Fruit fly (Drosophila melanogaster) whole organism, larva: Measurements from ENCODE around the gene CG3505.

Source experiments
- noc ChIP-seq: fragments of 200-800 bp; sonication (Bioruptor generic); optimal IDR thresholded peaks from 3 replicates; lab custom pipeline; 2019; ENCODE audit warnings: missing biosample characterization, mild to moderate bottlenecking, missing genetic modification characterization, moderate library complexity

The CG3505 gene

DNA sequence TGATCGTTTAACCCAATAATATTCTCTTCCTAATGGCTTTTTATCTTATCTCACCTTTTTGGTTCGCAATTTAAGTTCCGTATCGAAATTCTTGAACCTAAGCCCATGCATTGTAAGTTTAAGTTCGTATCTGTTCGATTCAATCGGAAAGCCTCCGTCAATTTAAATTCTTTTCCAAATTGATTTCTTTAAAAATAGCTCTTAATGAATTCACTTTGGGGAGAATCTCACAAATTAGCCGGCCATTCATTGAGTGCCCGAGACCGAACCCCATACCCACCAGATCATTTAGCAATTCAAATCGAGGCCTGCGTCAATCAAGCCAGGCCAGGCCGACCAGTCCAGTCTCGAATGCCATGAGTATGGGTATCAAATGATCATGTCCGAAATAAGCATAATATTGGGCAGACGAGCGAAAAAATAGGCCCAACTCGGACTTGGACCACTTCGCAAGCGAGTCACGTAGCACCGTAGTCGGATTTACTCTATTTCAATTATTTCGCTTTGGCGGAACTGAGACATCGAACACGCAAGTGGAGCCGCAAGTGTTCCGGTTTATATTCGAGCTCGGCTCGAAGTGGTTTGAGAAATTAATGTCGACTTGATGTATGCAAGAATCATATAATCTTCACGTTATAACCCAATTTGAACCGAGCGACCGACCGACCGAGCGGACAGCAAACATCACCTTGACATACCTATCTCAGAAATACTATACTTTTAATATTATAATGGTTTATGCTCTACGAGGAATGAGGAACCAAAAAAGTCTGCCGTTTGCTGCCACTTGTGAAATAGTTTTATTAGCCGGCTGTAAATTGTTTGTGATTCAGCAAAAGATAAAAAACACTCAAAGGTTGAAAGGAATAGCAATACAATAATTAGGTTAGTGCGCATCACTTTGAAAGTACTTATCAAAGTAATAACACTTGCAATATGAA is 50.7 kb downstream of the CG3505 start:
- TF ChIP-seq noc (tag; lab: Kevin White, UChicago) = no peak
